Worm (Caenorhabditis elegans) whole organism, early embryonic: Measurements from ENCODE around the gene abu-11.

Experiments used
- B0310.2 ChIP-seq: sonication (generic microtip); optimal IDR thresholded peaks from 2 replicates; lab custom pipeline; 2016; ENCODE audit warnings: mild to moderate bottlenecking, missing genetic modification characterization, missing compliant biosample characterization
- F13C5.2 ChIP-seq: sonication (generic microtip); optimal IDR thresholded peaks from 2 replicates; lab custom pipeline; 2017; ENCODE audit warnings: mild to moderate bottlenecking, missing genetic modification characterization, inconsistent platforms, missing compliant biosample characterization
- ama-1 ChIP-seq: fragments of 150-350 bp; optimal IDR thresholded peaks from 2 replicates; lab custom pipeline; 2014
- ceh-36 ChIP-seq: sonication (generic microtip); optimal IDR thresholded peaks from 2 replicates; lab custom pipeline; 2016; ENCODE audit warnings: missing genetic modification characterization, inconsistent platforms, missing compliant biosample characterization
- flt-1 ChIP-seq: fragments of 200-800 bp; sonication (Bioruptor generic); IDR thresholded peaks from 2 replicates; pipeline ENCODE4 v1.3.6; 2022; ENCODE audit warnings: missing genetic modification characterization, missing compliant biosample characterization
- hnd-1 ChIP-seq: sonication (generic microtip); optimal IDR thresholded peaks from 2 replicates; lab custom pipeline; 2016; ENCODE audit warnings: missing genetic modification characterization, missing compliant biosample characterization
- pes-1 ChIP-seq: fragments of 200-800 bp; sonication (Bioruptor generic); IDR thresholded peaks from 2 replicates; pipeline ENCODE4 v1.3.6; 2022; ENCODE audit warnings: missing genetic modification reagents, missing genetic modification characterization, missing compliant biosample characterization
- scrt-1 ChIP-seq: fragments of 200-800 bp; sonication (Bioruptor generic); IDR thresholded peaks from 2 replicates; pipeline ENCODE4 v1.3.6; 2022; ENCODE audit warnings: missing genetic modification characterization, missing compliant biosample characterization
- sea-1 ChIP-seq: fragments of 200-800 bp; sonication (Bioruptor generic); conservative IDR thresholded peaks from 2 replicates; pipeline ENCODE4 v1.3.6; 2022; ENCODE audit warnings: missing genetic modification characterization, missing compliant biosample characterization
- tbx-11 ChIP-seq: fragments of 200-800 bp; sonication (Bioruptor generic); IDR thresholded peaks from 2 replicates; pipeline ENCODE4 v1.3.6; 2022; ENCODE audit warnings: missing genetic modification characterization, missing compliant biosample characterization

DNA sequence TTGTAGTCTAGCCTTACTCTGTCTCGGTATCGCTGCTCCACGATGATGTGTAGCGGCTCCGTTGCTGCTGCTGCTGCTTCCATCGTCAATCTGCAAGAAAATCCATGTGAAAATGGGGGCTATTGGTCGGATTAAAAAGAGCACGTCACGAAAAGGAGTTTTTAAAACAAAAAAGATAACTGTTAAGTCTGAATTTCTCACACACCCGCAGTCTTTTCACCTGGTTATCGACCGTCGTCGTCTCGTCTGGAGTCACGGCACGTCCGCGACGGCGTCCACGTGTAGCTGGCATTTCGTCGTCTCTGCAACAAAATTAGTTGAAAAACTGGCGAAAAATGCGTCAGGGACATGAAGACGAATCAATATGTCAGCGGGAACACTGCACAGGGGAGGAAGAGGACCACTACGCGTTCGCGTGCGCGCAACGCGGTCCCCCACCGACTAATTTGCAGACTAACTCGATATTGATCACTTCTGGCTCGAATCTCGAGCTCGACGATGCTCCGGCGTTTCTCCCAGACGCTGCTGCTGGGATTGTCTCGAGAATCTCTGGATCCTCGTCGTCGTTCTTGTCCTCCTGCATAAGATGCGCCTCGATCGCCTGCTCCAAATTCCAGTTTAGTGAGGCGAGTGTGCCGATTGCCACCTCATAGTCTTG lies 25.6 kb upstream of the abu-11 start:
- TF ChIP-seq ceh-36 (tag; lab: Kevin White, UChicago) (no peak), pes-1 (GFP tag; lab: Robert Waterston, UW) (no peak), F13C5.2 (tag; lab: Kevin White, UChicago) (no peak), hnd-1 (no peak), ama-1 (no peak), flt-1 (GFP tag; lab: Robert Waterston, UW) (no peak), sea-1 (GFP tag; lab: Robert Waterston, UW) (no peak), scrt-1 (GFP tag; lab: Robert Waterston, UW) (no peak), tbx-11 (no peak), B0310.2 (tag; lab: Kevin White, UChicago) (no peak)
